Fruit fly (Drosophila melanogaster): ENCODE data around the gene CG14692.

CG14692 gene

dm6 chr3R:10760966-10761855, 42.5 kb downstream of the CG14692 start, which contains the start of the genes MED7 and Cap-H2 (continued):
- peak; percentile 97 for TF ChIP-seq HLH4C (GFP tag; IDR thresholded peaks at IDR 0.05; ENCODE audit: partially characterized antibody)
- TF ChIP-seq chn (GFP tag; optimal IDR thresholded peaks at IDR 0.05): peak; percentile 86
- peak; percentile 53 for TF ChIP-seq maf-S (GFP tag; optimal IDR thresholded peaks at IDR 0.05)
- peak; percentile 92 for TF ChIP-seq nerfin-2 (GFP tag; IDR thresholded peaks at IDR 0.05; ENCODE audit: partially characterized antibody)
- TF ChIP-seq CG15514 (GFP tag; optimal IDR thresholded peaks at IDR 0.05): peak; percentile 80
- TF ChIP-seq Sry-β (GFP tag; optimal IDR thresholded peaks at IDR 0.05): no peak
- peak; percentile 93 for TF ChIP-seq lilli (GFP tag; optimal IDR thresholded peaks at IDR 0.05)
- peak; percentile 92 for TF ChIP-seq ind (GFP tag; optimal IDR thresholded peaks at IDR 0.05)
- no peak for TF ChIP-seq CTCF (GFP tag; optimal IDR thresholded peaks at IDR 0.05)
- TF ChIP-seq Sox100B (GFP tag; optimal IDR thresholded peaks at IDR 0.05): peak; percentile 41
- TF ChIP-seq twi (tag; optimal IDR thresholded peaks at IDR 0.05): peak; percentile 68
- peak; percentile 61 for TF ChIP-seq Adf1 (GFP tag; IDR thresholded peaks at IDR 0.05)
- TF ChIP-seq CG1602 (GFP tag; optimal IDR thresholded peaks at IDR 0.05): peak; percentile 86
- TF ChIP-seq CG2129 (GFP tag; IDR thresholded peaks at IDR 0.05; ENCODE audit: partially characterized antibody): peak; percentile 99
- peak; percentile 90 for TF ChIP-seq slbo (GFP tag; IDR thresholded peaks at IDR 0.05)
- peak; percentile 86 for TF ChIP-seq CG13424 (tag; optimal IDR thresholded peaks at IDR 0.05)
- peak; percentile 81 for TF ChIP-seq CG18764 (GFP tag; optimal IDR thresholded peaks at IDR 0.05)
- TF ChIP-seq yki (optimal IDR thresholded peaks at IDR 0.05): no peak
- TF ChIP-seq Neu2 (GFP tag; optimal IDR thresholded peaks at IDR 0.05; ENCODE audit: borderline replicate concordance): no peak
- peak; percentile 85 to 87 for TF ChIP-seq Pdp1 (GFP tag; optimal IDR thresholded peaks at IDR 0.05)
- TF ChIP-seq CG8765 (GFP tag; IDR thresholded peaks at IDR 0.05): peak; percentile 72
- TF ChIP-seq sob (GFP tag; IDR thresholded peaks at IDR 0.05): peak; percentile 93
- TF ChIP-seq disco-r (GFP tag; optimal IDR thresholded peaks at IDR 0.05): peak; percentile 12
- TF ChIP-seq CG15479 (GFP tag; optimal IDR thresholded peaks at IDR 0.05): peak; percentile 4
- TF ChIP-seq rib (GFP tag; IDR thresholded peaks at IDR 0.05): peak; percentile 80; the same call in 1 of the 2 replicates
- TF ChIP-seq CG11723 (GFP tag; optimal IDR thresholded peaks at IDR 0.05): peak; percentile 50
- no peak for TF ChIP-seq kah (GFP tag; optimal IDR thresholded peaks at IDR 0.05)
- TF ChIP-seq CG3065 (GFP tag; optimal IDR thresholded peaks at IDR 0.05): peak; percentile 48
- peak; percentile 0 for TF ChIP-seq CG17802 (tag; optimal IDR thresholded peaks at IDR 0.05)
- no peak for TF ChIP-seq Jarid2 (GFP tag; optimal IDR thresholded peaks at IDR 0.05)
- peak; percentile 66; the same call in 2 of the 3 replicates for TF ChIP-seq CG11695 (GFP tag; IDR thresholded peaks at IDR 0.05)
- peak; percentile 75 for TF ChIP-seq ssp (GFP tag; IDR thresholded peaks at IDR 0.05)
- peak; percentile 27 for TF ChIP-seq CG10543 (GFP tag; optimal IDR thresholded peaks at IDR 0.05)
- TF ChIP-seq Dfd (GFP tag; optimal IDR thresholded peaks at IDR 0.05): no peak
- TF ChIP-seq CG34376 (GFP tag; optimal IDR thresholded peaks at IDR 0.05): peak; percentile 39
- peak; percentile 88 for TF ChIP-seq phol (tag; optimal IDR thresholded peaks at IDR 0.05)
- TF ChIP-seq Ptx1 (GFP tag; IDR thresholded peaks at IDR 0.05): peak; percentile 89
- no peak for TF ChIP-seq CG43689 (GFP tag; IDR thresholded peaks at IDR 0.05)
- TF ChIP-seq row (GFP tag; IDR thresholded peaks at IDR 0.05): peak; percentile 98
- no peak for TF ChIP-seq hth (optimal IDR thresholded peaks at IDR 0.05)
- TF ChIP-seq sna (GFP tag; IDR thresholded peaks at IDR 0.05; ENCODE audit: partially characterized antibody): peak; percentile 100
- TF ChIP-seq CG8478 (optimal IDR thresholded peaks at IDR 0.05): peak; percentile 11
- no peak for TF ChIP-seq CG12071 (GFP tag; optimal IDR thresholded peaks at IDR 0.05)
- no peak for TF ChIP-seq CG7839 (tag; optimal IDR thresholded peaks at IDR 0.05)
- peak; percentile 95 for TF ChIP-seq bab2 (GFP tag; optimal IDR thresholded peaks at IDR 0.05)
- TF ChIP-seq CG10654 (GFP tag; optimal IDR thresholded peaks at IDR 0.05): peak; percentile 85
- TF ChIP-seq lola (GFP tag; optimal IDR thresholded peaks at IDR 0.05): peak in 2 of 3 experiments; percentile 29 to 79
- peak; percentile 76 for TF ChIP-seq CG4854 (GFP tag; optimal IDR thresholded peaks at IDR 0.05)
- peak; percentile 20 for TF ChIP-seq p53 (GFP tag; optimal IDR thresholded peaks at IDR 0.05)
